Worm (Caenorhabditis elegans) whole organism, L4 larva: ENCODE data around the gene Y4C6B.7.

Source experiments
- F10B5.3 ChIP-seq: sonication (generic microtip); optimal IDR thresholded peaks from 2 replicates; lab custom pipeline; 2016; ENCODE audit warnings: mild to moderate bottlenecking, missing genetic modification characterization, missing compliant biosample characterization
- F44E2.7 ChIP-seq: fragments of 200-800 bp; sonication (Bioruptor generic); IDR thresholded peaks from 2 replicates; pipeline ENCODE4 v2.1.2; 2022; ENCODE audit warnings: missing genetic modification characterization, missing compliant biosample characterization
- F49E8.2 ChIP-seq: sonication (generic microtip); optimal IDR thresholded peaks from 2 replicates; lab custom pipeline; 2016; ENCODE audit warnings: missing compliant biosample characterization, mild to moderate bottlenecking, missing genetic modification characterization, borderline replicate concordance
- T20F7.1 ChIP-seq: fragments of 200-800 bp; sonication (Bioruptor generic); optimal IDR thresholded peaks from 2 replicates; lab custom pipeline; 2018; ENCODE audit warnings: mild to moderate bottlenecking, missing genetic modification characterization, missing compliant biosample characterization
- Y5F2A.4 ChIP-seq: fragments of 200-800 bp; sonication (Bioruptor generic); optimal IDR thresholded peaks from 2 replicates; lab custom pipeline; 2018; ENCODE audit warnings: mild to moderate bottlenecking, missing genetic modification characterization, missing compliant biosample characterization
- Y75B8A.6 ChIP-seq: fragments of 200-800 bp; sonication (Bioruptor generic); IDR thresholded peaks from 2 replicates; pipeline ENCODE4 v1.3.6; 2022; ENCODE audit warnings: missing genetic modification reagents, missing genetic modification characterization, missing compliant biosample characterization
- aly-2 ChIP-seq: sonication (generic microtip); optimal IDR thresholded peaks from 2 replicates; lab custom pipeline; 2018; ENCODE audit warnings: missing biosample characterization, missing genetic modification characterization
- arid-1 ChIP-seq: fragments of 200-800 bp; sonication (Bioruptor generic); conservative IDR thresholded peaks from 2 replicates; pipeline ENCODE4 v1.3.6; 2022; ENCODE audit warnings: missing genetic modification reagents, missing genetic modification characterization, missing compliant biosample characterization
- attf-4 ChIP-seq: sonication (generic microtip); optimal IDR thresholded peaks from 3 replicates; lab custom pipeline; 2017; ENCODE audit warnings: missing biosample characterization, missing genetic modification characterization
- ceh-20 ChIP-seq: fragments of 200-800 bp; sonication (Bioruptor generic); IDR thresholded peaks from 2 replicates; pipeline ENCODE4 v1.3.6; 2022; ENCODE audit warnings: missing genetic modification reagents, missing genetic modification characterization, missing compliant biosample characterization
- ceh-28 ChIP-seq: fragments of 150-350 bp; optimal IDR thresholded peaks from 2 replicates; lab custom pipeline; 2014; ENCODE audit warnings: missing biosample characterization, missing genetic modification reagents, missing genetic modification characterization
- ceh-32 ChIP-seq: sonication (generic microtip); optimal IDR thresholded peaks from 2 replicates; lab custom pipeline; 2016; ENCODE audit warnings: mild to moderate bottlenecking, missing genetic modification characterization, missing compliant biosample characterization; ENCODE audit not compliant: poor library complexity
- ceh-44 ChIP-seq: fragments of 200-800 bp; sonication (Bioruptor generic); IDR thresholded peaks from 2 replicates; pipeline ENCODE4 v1.3.6; 2022; ENCODE audit warnings: missing genetic modification reagents, missing genetic modification characterization, missing compliant biosample characterization
- daf-16 ChIP-seq, 3 experiments: sonication (generic microtip); optimal IDR thresholded peaks; 2 replicates each; lab custom pipeline; 2016 to 2017; ENCODE audit warnings: missing genetic modification characterization in 3 of 3, missing genetic modification reagents in 3 of 3, mild to moderate bottlenecking in 2 of 3, missing compliant biosample characterization in 2 of 3, missing biosample characterization in 1 of 3, moderate library complexity in 1 of 3
- dmd-8 ChIP-seq: fragments of 200-800 bp; sonication (Bioruptor generic); IDR thresholded peaks from 2 replicates; pipeline ENCODE4 v1.3.6; 2022; ENCODE audit warnings: missing genetic modification characterization, missing compliant biosample characterization
- dmd-9 ChIP-seq: fragments of 200-800 bp; sonication (Bioruptor generic); IDR thresholded peaks from 2 replicates; pipeline ENCODE4 v1.3.6; 2022; ENCODE audit warnings: missing genetic modification reagents, missing genetic modification characterization, missing compliant biosample characterization
- dpl-1 ChIP-seq: fragments of 150-350 bp; optimal IDR thresholded peaks from 2 replicates; lab custom pipeline; 2014; ENCODE audit warnings: missing biosample characterization, missing genetic modification reagents, missing genetic modification characterization
- duxl-1 ChIP-seq: sonication (generic microtip); optimal IDR thresholded peaks from 2 replicates; lab custom pipeline; 2016; ENCODE audit warnings: mild to moderate bottlenecking, missing genetic modification characterization, moderate library complexity, missing compliant biosample characterization; ENCODE audit not compliant: poor library complexity
- dve-1 ChIP-seq: sonication (generic microtip); optimal IDR thresholded peaks from 2 replicates; lab custom pipeline; 2017; ENCODE audit warnings: antibody characterized with exemption, mild to moderate bottlenecking, missing genetic modification characterization, missing compliant biosample characterization; ENCODE audit not compliant: insufficient read depth
- gei-8 ChIP-seq: fragments of 200-800 bp; sonication (Bioruptor generic); optimal IDR thresholded peaks from 2 replicates; lab custom pipeline; 2018; ENCODE audit warnings: mild to moderate bottlenecking, missing genetic modification characterization, missing compliant biosample characterization
- hlh-30 ChIP-seq: sonication (generic microtip); optimal IDR thresholded peaks from 2 replicates; lab custom pipeline; 2017; ENCODE audit warnings: antibody characterized with exemption, mild to moderate bottlenecking, missing genetic modification characterization, missing compliant biosample characterization; ENCODE audit not compliant: insufficient read depth
- hmg-1.1 ChIP-seq: fragments of 200-800 bp; sonication (Bioruptor generic); IDR thresholded peaks from 2 replicates; pipeline ENCODE4 v1.3.6; 2022; ENCODE audit warnings: missing genetic modification reagents, missing genetic modification characterization, missing compliant biosample characterization
- lin-13 ChIP-seq: fragments of 150-350 bp; optimal IDR thresholded peaks from 2 replicates; lab custom pipeline; 2014; ENCODE audit warnings: missing biosample characterization, missing genetic modification reagents, missing genetic modification characterization
- lin-38 ChIP-seq: fragments of 200-800 bp; sonication (Bioruptor generic); IDR thresholded peaks from 2 replicates; pipeline ENCODE4 v1.3.6; 2022; ENCODE audit warnings: missing genetic modification reagents, missing genetic modification characterization, missing compliant biosample characterization
- lin-39 ChIP-seq: fragments of 150-350 bp; optimal IDR thresholded peaks from 2 replicates; lab custom pipeline; 2014; ENCODE audit warnings: missing biosample characterization, missing genetic modification reagents, missing genetic modification characterization
- lsy-2 ChIP-seq, 2 experiments: fragments of 150-350 bp in 1 of 2; sonication (generic microtip) in 1 of 2; optimal IDR thresholded peaks; 2 replicates each; lab custom pipeline; 2014 to 2017; ENCODE audit warnings: missing biosample characterization in 2 of 2, missing genetic modification characterization in 2 of 2
- madf-9 ChIP-seq: fragments of 200-800 bp; sonication (Bioruptor generic); conservative IDR thresholded peaks from 2 replicates; pipeline ENCODE4 v1.3.6; 2022; ENCODE audit warnings: missing genetic modification reagents, missing genetic modification characterization, missing compliant biosample characterization
- mep-1 ChIP-seq: fragments of 150-350 bp; sonication (generic microtip); optimal IDR thresholded peaks from 3 replicates; lab custom pipeline; 2014; ENCODE audit warnings: missing biosample characterization, missing genetic modification characterization
- mxl-2 ChIP-seq: fragments of 200-800 bp; sonication (Bioruptor generic); conservative IDR thresholded peaks from 2 replicates; pipeline ENCODE4 v1.3.6; 2022; ENCODE audit warnings: missing genetic modification reagents, missing genetic modification characterization, missing compliant biosample characterization
- nhr-10 ChIP-seq: fragments of 150-350 bp; optimal IDR thresholded peaks from 2 replicates; lab custom pipeline; 2014; ENCODE audit warnings: missing biosample characterization, missing genetic modification characterization
- nhr-102 ChIP-seq: sonication (generic microtip); optimal IDR thresholded peaks from 2 replicates; lab custom pipeline; 2016; ENCODE audit warnings: mild to moderate bottlenecking, missing genetic modification characterization, moderate library complexity, missing compliant biosample characterization
- nhr-11 ChIP-seq: fragments of 150-350 bp; optimal IDR thresholded peaks from 2 replicates; lab custom pipeline; 2014; ENCODE audit warnings: missing biosample characterization, missing genetic modification characterization
- nhr-111 ChIP-seq: fragments of 200-800 bp; sonication (Bioruptor generic); optimal IDR thresholded peaks from 2 replicates; lab custom pipeline; 2018; ENCODE audit warnings: mild to moderate bottlenecking, missing genetic modification characterization, missing compliant biosample characterization
- nhr-237 ChIP-seq: sonication (generic microtip); optimal IDR thresholded peaks from 2 replicates; lab custom pipeline; 2017; ENCODE audit warnings: missing biosample characterization, missing genetic modification characterization
- nhr-42 ChIP-seq: fragments of 200-800 bp; sonication (Bioruptor generic); IDR thresholded peaks from 2 replicates; pipeline ENCODE4 v1.3.6; 2022; ENCODE audit warnings: missing genetic modification characterization, missing compliant biosample characterization
- nhr-48 ChIP-seq: sonication (generic microtip); optimal IDR thresholded peaks from 2 replicates; lab custom pipeline; 2016; ENCODE audit warnings: mild to moderate bottlenecking, missing genetic modification characterization, missing compliant biosample characterization
- nhr-77 ChIP-seq: fragments of 150-350 bp; optimal IDR thresholded peaks from 2 replicates; lab custom pipeline; 2014; ENCODE audit warnings: missing biosample characterization, missing genetic modification characterization
- pha-4 ChIP-seq, 2 experiments: fragments of 150-350 bp in 1 of 2; fragments of 200-800 bp in 1 of 2; sonication (Bioruptor generic) in 1 of 2; IDR thresholded peaks in 1 of 2; optimal IDR thresholded peaks in 1 of 2; 2 replicates each; pipeline versions ENCODE4 v1.3.6 to Lab custom; 2014 to 2022; ENCODE audit warnings: missing genetic modification characterization in 2 of 2, missing genetic modification reagents in 2 of 2, missing biosample characterization in 1 of 2, missing compliant biosample characterization in 1 of 2
- php-3 ChIP-seq: fragments of 200-800 bp; sonication (Bioruptor generic); IDR thresholded peaks from 2 replicates; pipeline ENCODE4 v1.3.6; 2022; ENCODE audit warnings: missing genetic modification reagents, missing genetic modification characterization, missing compliant biosample characterization
- rbr-2 ChIP-seq: sonication (generic microtip); optimal IDR thresholded peaks from 2 replicates; lab custom pipeline; 2016; ENCODE audit warnings: missing genotype, missing genetic modification characterization, missing compliant biosample characterization
- set-16 ChIP-seq: fragments of 200-800 bp; sonication (Bioruptor generic); IDR thresholded peaks from 2 replicates; pipeline ENCODE4 v1.3.6; 2022; ENCODE audit warnings: missing genetic modification reagents, missing genetic modification characterization, missing compliant biosample characterization
- skn-1 ChIP-seq: fragments of 150-350 bp; optimal IDR thresholded peaks from 2 replicates; lab custom pipeline; 2014; ENCODE audit warnings: missing biosample characterization, missing genetic modification characterization
- snpc-1.2 ChIP-seq: fragments of 200-800 bp; sonication (Bioruptor generic); IDR thresholded peaks from 2 replicates; pipeline ENCODE4 v1.3.6; 2022; ENCODE audit warnings: missing genetic modification reagents, missing genetic modification characterization, missing compliant biosample characterization
- spr-1 ChIP-seq: sonication (generic microtip); optimal IDR thresholded peaks from 2 replicates; lab custom pipeline; 2016; ENCODE audit warnings: mild to moderate bottlenecking, missing genetic modification characterization, missing compliant biosample characterization
- spr-3 ChIP-seq: fragments of 200-800 bp; sonication (Bioruptor generic); optimal IDR thresholded peaks from 2 replicates; lab custom pipeline; 2018; ENCODE audit warnings: mild to moderate bottlenecking, missing genetic modification characterization, missing compliant biosample characterization
- tag-97 ChIP-seq: fragments of 200-800 bp; sonication (Bioruptor generic); IDR thresholded peaks from 2 replicates; pipeline ENCODE4 v1.3.6; 2022; ENCODE audit warnings: missing genetic modification characterization, missing compliant biosample characterization
- unc-62 ChIP-seq, 3 experiments: fragments of 150-350 bp in 1 of 3; sonication (generic microtip); optimal IDR thresholded peaks in 2 of 3; peaks in 1 of 3; 1 replicate in 1 of 3; 2 replicates in 2 of 3; lab custom pipeline; 2014 to 2017; ENCODE audit warnings: missing biosample characterization in 3 of 3, missing genetic modification characterization in 3 of 3, missing genetic modification reagents in 3 of 3, missing genotype in 1 of 3
- zfp-3 ChIP-seq: fragments of 200-800 bp; sonication (Bioruptor generic); conservative IDR thresholded peaks from 2 replicates; pipeline ENCODE4 v1.3.6; 2022; ENCODE audit warnings: missing genetic modification reagents, missing genetic modification characterization, missing compliant biosample characterization
- ztf-7 ChIP-seq: fragments of 150-350 bp; optimal IDR thresholded peaks from 2 replicates; lab custom pipeline; 2014; ENCODE audit warnings: missing biosample characterization, missing genetic modification characterization

The Y4C6B.7 gene

ce11 chrIV:5394687-5395086 is 41.4 kb upstream of the Y4C6B.7 start, which contains the start of the genes perm-3 and swsn-6 (continued):
- TF ChIP-seq Y75B8A.6 (GFP tag; lab: Robert Waterston, UW) (no peak), nhr-42 (GFP tag; lab: Robert Waterston, UW) (no peak), nhr-237 (tag; lab: Kevin White, UChicago) (no peak), snpc-1.2 (peak; percentile 82), nhr-48 (tag; lab: Kevin White, UChicago) (peak; percentile 25), F44E2.7 (GFP tag; lab: Robert Waterston, UW) (no peak), tag-97 (GFP tag; lab: Robert Waterston, UW) (no peak), mxl-2 (GFP tag; lab: Robert Waterston, UW) (no peak), dmd-9 (GFP tag; lab: Robert Waterston, UW) (no peak), nhr-11 (peak; percentile 19), spr-1 (peak; percentile 35), ceh-20 (no peak), gei-8 (no peak), pha-4 (GFP tag; IDR thresholded peaks at IDR 0.05; lab: Robert Waterston, UW) (peak; percentile 50; the same call in 1 of the 2 replicates), pha-4 (tag; optimal IDR thresholded peaks at IDR 0.05; lab: Kevin White, UChicago) (peak; percentile 50), daf-16 (GFP tag; optimal IDR thresholded peaks at IDR 0.05; lab: Kevin White, UChicago) (peak in 1 of 2 experiments; percentile 27), daf-16 (tag; optimal IDR thresholded peaks at IDR 0.05; lab: Kevin White, UChicago) (peak; percentile 44), mep-1 (tag; lab: Kevin White, UChicago) (peak; percentile 78), dpl-1 (GFP tag; lab: Kevin White, UChicago) (peak; percentile 86), F10B5.3 (tag; lab: Kevin White, UChicago) (peak; percentile 47), ztf-7 (tag; lab: Kevin White, UChicago) (peak; percentile 64), aly-2 (tag; lab: Kevin White, UChicago) (no peak), lin-13 (GFP tag; lab: Kevin White, UChicago) (peak; percentile 63), spr-3 (GFP tag; lab: Kevin White, UChicago) (no peak), F49E8.2 (no peak), nhr-10 (tag; lab: Kevin White, UChicago) (no peak), set-16 (GFP tag; lab: Robert Waterston, UW) (no peak), ceh-44 (GFP tag; lab: Robert Waterston, UW) (no peak), php-3 (0 out of 2 replicates have a peak, but pooled peaks have one; percentile 45), nhr-77 (tag; lab: Kevin White, UChicago) (peak; percentile 42), lin-39 (no peak), madf-9 (GFP tag; lab: Robert Waterston, UW) (0 out of 2 replicates have a peak, but pooled peaks have one; percentile 36), ceh-32 (tag; lab: Kevin White, UChicago) (no peak), hmg-1.1 (GFP tag; lab: Robert Waterston, UW) (peak; percentile 68), skn-1 (no peak), ceh-28 (tag; lab: Kevin White, UChicago) (peak; percentile 44), arid-1 (no peak), hlh-30 (tag; lab: Kevin White, UChicago) (peak; percentile 67), rbr-2 (tag; lab: Kevin White, UChicago) (peak; percentile 78), nhr-102 (tag; lab: Kevin White, UChicago) (peak; percentile 76), T20F7.1 (peak; percentile 41), attf-4 (tag; lab: Kevin White, UChicago) (no peak), unc-62 (GFP tag; optimal IDR thresholded peaks at IDR 0.05 in 1 of 2; lab: Kevin White, UChicago) (no peak), unc-62 (tag; optimal IDR thresholded peaks at IDR 0.05; lab: Kevin White, UChicago) (no peak), lin-38 (GFP tag; lab: Robert Waterston, UW) (peak; percentile 84), duxl-1 (tag; lab: Kevin White, UChicago) (peak; percentile 52), lsy-2 (tag; optimal IDR thresholded peaks at IDR 0.05; lab: Kevin White, UChicago) (peak; percentile 24 to 89), zfp-3 (0 out of 2 replicates have a peak, but pooled peaks have one; percentile 54), dmd-8 (GFP tag; lab: Robert Waterston, UW) (no peak), nhr-111 (GFP tag; lab: Kevin White, UChicago) (no peak), Y5F2A.4 (GFP tag; lab: Kevin White, UChicago) (no peak), dve-1 (peak; percentile 62)
